Fruit fly (Drosophila melanogaster) whole organism, adult: ENCODE measurements around the gene CG10562.

Experiments used
- CG11617 ChIP-seq: fragments of 200-800 bp; sonication (Bioruptor generic); optimal IDR thresholded peaks from 2 replicates; lab custom pipeline; 2017; ENCODE audit warnings: mild to moderate bottlenecking, missing biosample characterization, missing genetic modification reagents, missing genetic modification characterization
- CG12768 ChIP-seq: fragments of 200-800 bp; sonication (Bioruptor generic); optimal IDR thresholded peaks from 2 replicates; lab custom pipeline; 2017; ENCODE audit warnings: missing biosample characterization, missing genetic modification characterization, mild to moderate bottlenecking, moderate library complexity, missing genetic modification reagents
- CG1620 ChIP-seq: fragments of 200-800 bp; sonication (Bioruptor generic); optimal IDR thresholded peaks from 2 replicates; lab custom pipeline; 2016; ENCODE audit warnings: missing biosample characterization, missing genetic modification characterization
- CG7045 ChIP-seq: fragments of 200-800 bp; sonication (Bioruptor generic); optimal IDR thresholded peaks from 2 replicates; lab custom pipeline; 2017; ENCODE audit warnings: missing biosample characterization, mild to moderate bottlenecking, missing genetic modification characterization
- Clk ChIP-seq: fragments of 200-800 bp; sonication (Bioruptor generic); optimal IDR thresholded peaks from 2 replicates; lab custom pipeline; 2017; ENCODE audit warnings: missing biosample characterization, missing genetic modification characterization
- Hr96 ChIP-seq: fragments of 200-800 bp; sonication (Bioruptor generic); optimal IDR thresholded peaks from 2 replicates; lab custom pipeline; 2016; ENCODE audit warnings: missing biosample characterization, missing genetic modification characterization
- Mnt ChIP-seq: fragments of 200-800 bp; sonication (Bioruptor generic); optimal IDR thresholded peaks from 2 replicates; lab custom pipeline; 2016; ENCODE audit warnings: missing biosample characterization, mild to moderate bottlenecking, missing genetic modification characterization
- cic ChIP-seq: fragments of 200-800 bp; sonication (Bioruptor generic); optimal IDR thresholded peaks from 2 replicates; lab custom pipeline; 2017; ENCODE audit warnings: missing biosample characterization, mild to moderate bottlenecking, missing genetic modification characterization, moderate library complexity
- cnc ChIP-seq, 2 experiments: fragments of >200 bp; optimal IDR thresholded peaks; 2 replicates each; lab custom pipeline; 2017

dm6 chr3R:25303857-25304440 is 18.6 kb downstream of the CG10562 start, which contains the start of gene CG31436:
- TF ChIP-seq CG7045 (GFP tag; lab: Kevin White, UChicago), result no peak
- TF ChIP-seq cnc (optimal IDR thresholded peaks at IDR 0.05; lab: Kevin White, UChicago), result no peak
- TF ChIP-seq CG12768 (GFP tag; lab: Kevin White, UChicago), result no peak
- no peak for TF ChIP-seq Mnt (GFP tag; lab: Kevin White, UChicago)
- no peak for TF ChIP-seq CG1620 (GFP tag; lab: Kevin White, UChicago)
- TF ChIP-seq Clk (GFP tag; lab: Kevin White, UChicago), result no peak
- peak; percentile 62 for TF ChIP-seq cic
- no peak for TF ChIP-seq Hr96 (GFP tag; lab: Kevin White, UChicago)
- no peak for TF ChIP-seq CG11617 (GFP tag; lab: Kevin White, UChicago)
